Fruit fly (Drosophila melanogaster) whole organism, pupa: ENCODE results near the gene CG33927.

Experiments used
- CG17806 ChIP-seq: fragments of 200-800 bp; sonication (Bioruptor generic); optimal IDR thresholded peaks from 2 replicates; lab custom pipeline; 2018; ENCODE audit warnings: missing biosample characterization, mild to moderate bottlenecking, missing genetic modification characterization, moderate library complexity
- CG32121 ChIP-seq: fragments of 200-800 bp; sonication (Bioruptor generic); IDR thresholded peaks from 2 replicates; pipeline ENCODE4 v1.3.6; 2022; ENCODE audit warnings: missing biosample characterization, missing genetic modification characterization
- CG34367 ChIP-seq: fragments of 200-800 bp; sonication (Bioruptor generic); optimal IDR thresholded peaks from 2 replicates; lab custom pipeline; 2018; ENCODE audit warnings: missing biosample characterization, mild to moderate bottlenecking, missing genetic modification characterization
- CG8159 ChIP-seq: fragments of 200-800 bp; sonication (Bioruptor generic); optimal IDR thresholded peaks from 3 replicates; lab custom pipeline; 2018; ENCODE audit warnings: missing biosample characterization, mild to moderate bottlenecking, missing genetic modification characterization, moderate library complexity
- D1 ChIP-seq: fragments of 200-800 bp; sonication (Bioruptor generic); optimal IDR thresholded peaks from 2 replicates; lab custom pipeline; 2018; ENCODE audit warnings: missing biosample characterization, mild to moderate bottlenecking, missing genetic modification characterization, moderate library complexity
- EcR ChIP-seq: fragments of 200-800 bp; sonication (Bioruptor generic); optimal IDR thresholded peaks from 3 replicates; lab custom pipeline; 2019; ENCODE audit warnings: missing biosample characterization, missing genetic modification characterization, mild to moderate bottlenecking, moderate library complexity, missing genetic modification reagents
- Ets98B ChIP-seq: fragments of 200-800 bp; sonication (Bioruptor generic); IDR thresholded peaks from 2 replicates; pipeline ENCODE4 v1.3.6; 2022; ENCODE audit warnings: missing biosample characterization, missing genetic modification characterization
- Snoo ChIP-seq: fragments of 200-800 bp; sonication (Bioruptor generic); optimal IDR thresholded peaks from 3 replicates; lab custom pipeline; 2017; ENCODE audit warnings: missing biosample characterization, mild to moderate bottlenecking, missing genetic modification characterization, inconsistent platforms
- gl ChIP-seq: fragments of 200-800 bp; sonication (Bioruptor generic); optimal IDR thresholded peaks from 2 replicates; lab custom pipeline; 2018; ENCODE audit warnings: missing biosample characterization, mild to moderate bottlenecking, missing genetic modification characterization

DNA sequence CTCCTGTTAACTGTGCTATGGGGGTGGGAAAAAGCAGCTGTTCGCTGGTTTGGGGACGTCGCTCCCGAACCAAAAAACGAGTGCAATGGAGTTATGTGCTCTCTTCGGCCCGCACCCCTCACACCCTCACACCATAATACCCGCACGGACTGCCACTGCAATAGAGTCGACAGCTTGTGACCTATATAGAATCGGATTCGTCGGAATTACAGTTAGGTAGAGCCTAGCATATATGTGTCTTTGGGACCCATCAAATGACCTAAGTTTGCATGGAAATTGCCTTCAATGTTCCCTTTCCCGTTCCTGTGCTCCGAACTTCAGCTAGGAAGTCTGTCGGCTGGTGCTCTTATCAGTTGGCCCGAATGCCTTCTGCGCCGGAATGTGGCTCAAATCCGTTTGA is 26.2 kb downstream of the CG33927 start:
- TF ChIP-seq CG32121 (no peak), D1 (tag; lab: Kevin White, UChicago) (no peak), CG17806 (no peak), Ets98B (no peak), Snoo (no peak), CG34367 (no peak), EcR (GFP tag; lab: Kevin White, UChicago) (no peak), CG8159 (tag; lab: Kevin White, UChicago) (no peak), gl (tag; lab: Kevin White, UChicago) (no peak)
